Worm (Caenorhabditis elegans) whole organism, L4/young adult: Measurements from ENCODE around the gene nfya-1.

Source experiments
- dao-5 ChIP-seq: sonication (generic microtip); optimal IDR thresholded peaks from 2 replicates; lab custom pipeline; 2016; ENCODE audit warnings: missing genotype, missing genetic modification characterization, moderate library complexity, missing compliant biosample characterization
- him-1 ChIP-seq: sonication (generic microtip); optimal IDR thresholded peaks from 2 replicates; lab custom pipeline; 2016; ENCODE audit warnings: missing genotype, missing genetic modification reagents, missing genetic modification characterization, missing compliant biosample characterization

DNA sequence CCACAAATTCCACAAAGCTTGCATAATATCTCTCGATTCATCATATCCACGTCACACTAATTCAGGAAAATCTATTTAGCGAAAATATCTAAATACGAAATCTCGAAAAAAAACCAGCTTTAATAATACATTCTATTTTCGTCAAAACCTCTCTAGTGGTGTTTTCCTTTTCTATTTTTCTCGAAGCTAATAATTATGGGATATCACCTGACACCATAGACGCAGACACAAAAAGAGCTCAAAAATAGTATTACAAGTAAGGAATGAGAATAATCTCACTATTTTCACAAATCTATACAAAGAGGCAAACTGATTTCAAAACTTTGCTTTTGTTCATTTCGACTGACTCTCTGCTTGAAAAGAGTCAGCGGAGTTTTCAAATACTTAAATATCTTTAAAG, 22.4 kb upstream of the nfya-1 start:
- TF ChIP-seq him-1 (tag; lab: Kevin White, UChicago) (no peak), dao-5 (no peak)
